Fruit fly (Drosophila melanogaster) ovary, adult (tissue): ENCODE measurements around the gene Cad96Cb.
A peak's percentile ranks its signal among the peaks of the same experiment; 100 is the strongest.

Experiments
- CG17801 ChIP-seq: fragments of 200-800 bp; optimal IDR thresholded peaks from 2 replicates; lab custom pipeline; 2019; ENCODE audit warnings: missing biosample characterization, mild to moderate bottlenecking, missing genetic modification characterization, moderate library complexity; ENCODE audit not compliant: partially characterized antibody

Gene Cad96Cb

dm6 chr3R:25232271-25232989 is at the start of gene Cad96Cb:
Gene Cad96Cb (minus strand): TSS chr3R:25232321.
- TF ChIP-seq CG17801 (GFP tag; lab: Kevin White, UChicago), result peak; percentile 6

DNA sequence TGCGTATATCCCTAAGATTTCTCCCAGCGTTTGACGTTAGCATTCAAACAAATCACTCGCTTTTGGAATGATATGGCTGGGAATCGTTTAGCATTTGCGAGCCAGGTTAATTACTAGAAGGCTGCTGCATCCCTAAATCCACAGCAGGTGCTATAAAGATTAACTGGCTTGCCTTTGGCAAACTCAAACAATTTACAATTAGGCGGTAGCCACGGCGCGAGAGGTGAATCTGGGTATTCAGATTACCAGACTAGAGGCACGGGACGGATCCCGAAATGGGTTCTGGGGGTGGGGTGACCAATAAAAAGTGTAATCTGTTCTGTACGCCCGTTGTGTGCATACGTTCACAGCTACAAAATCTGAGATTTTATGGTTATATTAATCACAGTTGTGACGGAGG is 49.0 kb upstream of the Cad96Cb start, which contains the start of gene CG11892:
CG11892 (plus strand) TSS at position 384 of the 400 bp plus-strand sequence.
- peak; percentile 29 for TF ChIP-seq CG17801 (GFP tag; lab: Kevin White, UChicago)

DNA sequence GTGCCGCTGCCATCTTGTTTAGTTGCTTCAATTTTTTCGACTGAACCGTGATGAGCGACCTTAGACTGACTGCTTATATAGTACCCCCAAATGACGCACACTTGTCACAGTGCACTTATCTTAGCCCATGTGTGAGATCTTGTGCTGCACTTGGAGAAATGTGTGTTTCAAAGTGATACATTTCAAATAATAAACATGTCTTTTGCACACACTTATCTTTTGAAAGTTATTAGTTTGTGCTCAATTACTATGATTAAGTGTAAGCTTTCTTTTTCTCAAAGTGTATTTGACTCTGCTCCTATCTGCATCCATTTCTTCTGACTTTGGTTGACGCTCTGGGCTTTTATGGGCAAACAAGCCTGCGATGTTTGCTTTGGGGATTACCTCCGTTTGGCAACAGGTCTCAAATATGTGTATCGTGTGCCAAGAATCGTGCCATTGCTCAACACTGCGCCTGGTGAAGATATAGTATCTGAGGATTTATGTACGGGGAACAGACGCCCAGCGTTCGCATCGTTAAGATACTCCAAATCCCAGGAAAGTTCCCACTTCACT is 47.8 kb upstream of the Cad96Cb start, which contains the start of gene CG10514:
CG10514 (minus strand) TSS at position 51 of the 555 bp plus-strand sequence.
- TF ChIP-seq CG17801 (GFP tag; lab: Kevin White, UChicago), result no peak

DNA sequence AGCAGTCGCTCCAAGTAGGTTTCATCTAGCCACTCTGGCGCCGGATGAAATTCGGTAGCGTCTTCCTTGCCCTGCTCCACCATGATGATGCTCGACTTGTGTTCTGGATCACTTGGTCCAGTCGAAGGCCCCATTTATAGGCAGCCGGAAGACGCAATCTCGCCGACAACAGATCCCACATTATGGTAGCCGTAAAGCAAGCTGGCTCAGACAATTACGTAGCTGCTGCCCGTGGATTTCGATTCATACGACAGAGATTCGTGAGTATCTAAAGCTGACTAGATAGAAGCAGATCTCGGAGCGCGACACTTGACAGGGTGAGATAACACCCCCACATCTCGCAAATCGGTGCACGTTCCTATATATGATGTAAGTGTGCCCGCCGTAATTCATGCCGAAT is 45.0 kb upstream of the Cad96Cb start, which contains the start of gene CG10513:
CG10513 (minus strand) TSS at position 101 of the 400 bp plus-strand sequence.
- no peak for TF ChIP-seq CG17801 (GFP tag; lab: Kevin White, UChicago)

DNA sequence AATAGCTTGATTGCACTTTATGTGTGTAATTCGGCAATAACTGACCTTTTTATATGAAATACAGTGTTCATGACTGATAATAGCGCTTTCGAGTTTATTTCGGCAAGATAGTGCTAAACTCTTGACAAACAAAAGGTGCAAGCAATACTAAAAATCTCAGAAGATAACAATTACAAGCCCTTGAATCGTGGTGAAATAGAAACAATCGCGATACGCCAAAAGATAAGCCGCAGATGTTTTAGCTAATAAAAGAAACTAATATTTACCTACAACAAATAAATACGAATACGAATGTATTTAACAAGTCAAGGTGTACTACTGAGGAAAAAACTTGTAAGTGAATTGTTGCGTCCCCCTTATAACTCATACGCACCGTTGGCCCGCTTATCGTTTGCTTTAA is 43.2 kb upstream of the Cad96Cb start:
- peak; percentile 77 for TF ChIP-seq CG17801 (GFP tag; lab: Kevin White, UChicago)

- TF ChIP-seq CG17801 (GFP tag; lab: Kevin White, UChicago), result no peak
These were observed 41.4 kb upstream of the Cad96Cb start, which contains the start of gene CG11878 for dm6 chr3R:25273537-25273936. Gene CG11878 (plus strand): TSS chr3R:25273837.

dm6 chr3R:25269909-25270308 is 37.8 kb upstream of the Cad96Cb start, which contains the start of the genes CG11889 and CG11891:
Gene CG11889 (plus strand): TSS chr3R:25270209.
Gene CG11891 (plus strand): TSS chr3R:25270209.
- TF ChIP-seq CG17801 (GFP tag; lab: Kevin White, UChicago), result no peak

DNA sequence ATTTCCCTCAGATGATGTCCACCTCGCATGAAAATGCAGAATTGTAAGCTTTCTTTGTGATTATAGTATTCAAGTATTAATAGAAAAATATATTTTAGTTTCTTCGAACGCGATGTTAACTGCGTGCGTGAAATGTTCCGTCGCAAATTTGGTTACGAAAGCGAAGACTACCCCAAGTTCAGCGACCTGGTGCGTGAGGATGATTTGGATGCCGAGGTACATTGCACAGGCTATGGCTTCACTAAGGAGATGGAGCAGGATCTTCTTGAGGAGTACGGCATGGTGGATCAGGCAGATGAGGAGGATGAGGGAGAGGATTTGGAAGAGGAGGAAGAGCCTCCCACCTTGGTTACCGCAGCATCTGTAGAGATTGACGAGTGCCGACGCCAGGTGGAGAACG is 34.6 kb upstream of the Cad96Cb start:
- no peak for TF ChIP-seq CG17801 (GFP tag; lab: Kevin White, UChicago)

- TF ChIP-seq CG17801 (GFP tag; lab: Kevin White, UChicago), result peak; percentile 65
These were observed 33.6 kb upstream of the Cad96Cb start, which contains the start of the genes GlnRS and RIOK2 for dm6 chr3R:25265589-25266201. Gene GlnRS (minus strand): TSS chr3R:25265721. Gene RIOK2 (plus strand): TSS chr3R:25265844.

DNA sequence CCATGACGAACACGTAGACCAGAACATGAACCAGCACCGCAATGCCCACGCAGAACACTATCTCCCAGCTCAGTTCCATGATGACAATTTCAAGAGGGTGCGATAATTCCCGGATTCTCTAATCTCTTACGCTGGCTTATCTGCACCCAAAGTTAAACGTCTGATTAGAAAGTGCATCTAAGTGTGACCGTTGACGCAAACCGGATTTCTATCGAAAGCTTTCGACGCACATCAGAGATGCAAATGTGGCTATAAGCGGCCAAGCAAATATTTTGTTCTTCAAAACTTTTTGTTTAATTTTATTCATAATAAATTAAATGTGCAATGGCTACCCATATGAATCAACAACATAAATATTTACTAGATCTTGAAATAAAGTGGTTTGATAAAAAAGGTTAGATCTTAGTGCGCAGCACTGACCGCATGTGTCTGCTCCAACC is 30.2 kb upstream of the Cad96Cb start, which contains the start of the genes Kdsr and CG11858:
Kdsr (minus strand) TSS at position 177 of the 440 bp plus-strand sequence.
CG11858 (plus strand) TSS at position 420 of the 440 bp plus-strand sequence.
- peak; percentile 83 for TF ChIP-seq CG17801 (GFP tag; lab: Kevin White, UChicago)

dm6 chr3R:25260670-25261069 is 28.5 kb upstream of the Cad96Cb start:
- no peak for TF ChIP-seq CG17801 (GFP tag; lab: Kevin White, UChicago)

dm6 chr3R:25258628-25259240 is 26.6 kb upstream of the Cad96Cb start, which contains the start of gene CG11857:
Gene CG11857 (plus strand): TSS chr3R:25258898.
- peak; percentile 97 for TF ChIP-seq CG17801 (GFP tag; lab: Kevin White, UChicago)

- TF ChIP-seq CG17801 (GFP tag; lab: Kevin White, UChicago), result peak; percentile 66
These were observed 17.3 kb upstream of the Cad96Cb start, which contains the start of gene Nup358 for dm6 chr3R:25249145-25250141. Gene Nup358 (plus strand): TSS chr3R:25249348.
